Worm (Caenorhabditis elegans): ENCODE measurements around the gene cyp-37A1.
A peak's percentile ranks its signal among the peaks of the same experiment; 100 is the strongest.

- TF ChIP-seq alr-1 (tag; optimal IDR thresholded peaks at IDR 0.05) = no peak
- no peak for TF ChIP-seq mab-5 (tag; optimal IDR thresholded peaks at IDR 0.05)
- no peak for TF ChIP-seq ZK546.5 (tag; optimal IDR thresholded peaks at IDR 0.05)
- peak; percentile 48 for TF ChIP-seq F13H6.1 (tag; optimal IDR thresholded peaks at IDR 0.05)
- no peak for TF ChIP-seq zag-1 (tag; optimal IDR thresholded peaks at IDR 0.05)
- TF ChIP-seq lsy-2 (tag; optimal IDR thresholded peaks at IDR 0.05) = no peak
- TF ChIP-seq sma-9 (GFP tag; optimal IDR thresholded peaks at IDR 0.05) = peak; percentile 78
- TF ChIP-seq sma-9 (tag; optimal IDR thresholded peaks at IDR 0.05) = no peak
- no peak for TF ChIP-seq unc-55 (GFP tag; optimal IDR thresholded peaks at IDR 0.05)
- no peak for TF ChIP-seq skn-1 (tag; optimal IDR thresholded peaks at IDR 0.05)
These were observed 26.3 kb upstream of the cyp-37A1 start for ce11 chrII:14042836-14043604.

Data from whole organism, L2 larva.